Worm (Caenorhabditis elegans) whole organism, young adult: Measurements from ENCODE around the gene clc-20.

Source experiments
- C17E4.6 ChIP-seq: fragments of 200-800 bp; sonication (Bioruptor generic); IDR thresholded peaks from 2 replicates; pipeline ENCODE4 v1.3.6; 2022; ENCODE audit warnings: missing genetic modification reagents, missing genetic modification characterization, missing compliant biosample characterization
- F55B11.4 ChIP-seq: sonication (generic microtip); optimal IDR thresholded peaks from 2 replicates; lab custom pipeline; 2016; ENCODE audit warnings: missing compliant biosample characterization, missing genetic modification characterization, borderline replicate concordance; ENCODE audit not compliant: insufficient read depth
- ama-1 ChIP-seq, 3 experiments: fragments of 150-350 bp in 1 of 3; sonication (generic microtip) in 2 of 3; optimal IDR thresholded peaks; 2 replicates each; lab custom pipeline; 2014 to 2018; ENCODE audit warnings: missing biosample characterization in 2 of 3, missing genetic modification characterization in 2 of 3, missing genetic modification reagents in 2 of 3
- cebp-1 ChIP-seq, 2 experiments: fragments of 200-800 bp in 1 of 2; sonication (Bioruptor generic) in 1 of 2; sonication (generic microtip) in 1 of 2; IDR thresholded peaks in 1 of 2; optimal IDR thresholded peaks in 1 of 2; 2 replicates each; pipeline versions ENCODE4 v1.3.6 to Lab custom; 2017 to 2022; ENCODE audit warnings: missing compliant biosample characterization in 2 of 2, missing genetic modification characterization in 2 of 2, mild to moderate bottlenecking in 1 of 2, missing genetic modification reagents in 1 of 2, moderate library complexity in 1 of 2
- cebp-2 ChIP-seq: fragments of 200-800 bp; sonication (Bioruptor generic); IDR thresholded peaks from 2 replicates; pipeline ENCODE4 v1.3.6; 2022; ENCODE audit warnings: missing genetic modification characterization, missing compliant biosample characterization
- ceh-58 ChIP-seq: fragments of 200-800 bp; sonication (Bioruptor generic); IDR thresholded peaks from 2 replicates; pipeline ENCODE4 v1.3.6; 2022; ENCODE audit warnings: missing genetic modification characterization, missing compliant biosample characterization
- dpff-1 ChIP-seq: sonication (generic microtip); optimal IDR thresholded peaks from 2 replicates; lab custom pipeline; 2017; ENCODE audit warnings: mild to moderate bottlenecking, missing genetic modification characterization, missing compliant biosample characterization
- nfya-1 ChIP-seq: sonication (generic microtip); optimal IDR thresholded peaks from 2 replicates; lab custom pipeline; 2017; ENCODE audit warnings: antibody characterized with exemption, missing compliant biosample characterization, missing genetic modification characterization, borderline replicate concordance; ENCODE audit not compliant: insufficient read depth
- nfya-2 ChIP-seq: fragments of 200-800 bp; sonication (Bioruptor generic); IDR thresholded peaks from 2 replicates; pipeline ENCODE4 v1.3.6; 2022; ENCODE audit warnings: missing genetic modification reagents, missing genetic modification characterization, missing compliant biosample characterization
- unc-62 ChIP-seq: fragments of 150-350 bp; optimal IDR thresholded peaks from 2 replicates; lab custom pipeline; 2014; ENCODE audit warnings: missing biosample characterization, missing genetic modification reagents, missing genetic modification characterization

ce11 chrIII:895525-895924 is 23.1 kb downstream of the clc-20 start, which contains the start of the genes ztf-18 and F23H11.2:
- TF ChIP-seq ceh-58 (GFP tag; lab: Robert Waterston, UW) (no peak), nfya-1 (tag; lab: Kevin White, UChicago) (no peak), C17E4.6 (GFP tag; lab: Robert Waterston, UW) (no peak), ama-1 (optimal IDR thresholded peaks at IDR 0.05; lab: Kevin White, UChicago) (no peak), ama-1 (GFP tag; optimal IDR thresholded peaks at IDR 0.05; lab: Kevin White, UChicago) (no peak), cebp-2 (GFP tag; lab: Robert Waterston, UW) (no peak), cebp-1 (GFP tag; IDR thresholded peaks at IDR 0.05; lab: Robert Waterston, UW) (no peak), cebp-1 (tag; optimal IDR thresholded peaks at IDR 0.05; lab: Kevin White, UChicago) (no peak), unc-62 (GFP tag; lab: Kevin White, UChicago) (no peak), F55B11.4 (no peak), dpff-1 (tag; lab: Kevin White, UChicago) (no peak), nfya-2 (no peak)
